Fruit fly (Drosophila melanogaster) whole organism, embryonic: ENCODE measurements around the gene CG1463.

Source experiments
- Atf6 ChIP-seq: fragments of 200-800 bp; sonication (Bioruptor generic); IDR thresholded peaks from 2 replicates; pipeline ENCODE4 v1.3.6; 2022; ENCODE audit warnings: missing biosample characterization, missing genetic modification characterization
- Blimp-1 ChIP-seq: fragments of 200-800 bp; sonication (Bioruptor generic); optimal IDR thresholded peaks from 3 replicates; lab custom pipeline; 2018; ENCODE audit warnings: missing biosample characterization, missing genetic modification characterization, mild to moderate bottlenecking, moderate library complexity, missing genetic modification reagents
- CG10959 ChIP-seq: fragments of 200-800 bp; sonication (Bioruptor generic); IDR thresholded peaks from 2 replicates; pipeline ENCODE4 v1.3.6; 2022; ENCODE audit warnings: missing biosample characterization, missing genetic modification characterization
- CG11085 ChIP-seq: fragments of 200-800 bp; sonication (Bioruptor generic); IDR thresholded peaks from 2 replicates; pipeline ENCODE4 v1.3.6; 2022; ENCODE audit warnings: missing biosample characterization, missing genetic modification characterization
- CG12299 ChIP-seq: fragments of 200-800 bp; sonication (Bioruptor generic); optimal IDR thresholded peaks from 2 replicates; lab custom pipeline; 2018; ENCODE audit warnings: missing biosample characterization, mild to moderate bottlenecking, missing genetic modification characterization
- CG15269 ChIP-seq: fragments of 200-800 bp; sonication (Bioruptor generic); optimal IDR thresholded peaks from 2 replicates; lab custom pipeline; 2018; ENCODE audit warnings: missing biosample characterization, mild to moderate bottlenecking, missing genetic modification characterization, moderate library complexity
- CG15696 ChIP-seq: fragments of 200-800 bp; sonication (Bioruptor generic); optimal IDR thresholded peaks from 2 replicates; lab custom pipeline; 2019; ENCODE audit warnings: missing biosample characterization, mild to moderate bottlenecking, missing genetic modification characterization, moderate library complexity
- CG16863 ChIP-seq: fragments of 200-800 bp; sonication (Bioruptor generic); optimal IDR thresholded peaks from 3 replicates; lab custom pipeline; 2016; ENCODE audit warnings: missing biosample characterization, missing genetic modification characterization
- CG18764 ChIP-seq: fragments of 200-800 bp; sonication (Bioruptor generic); optimal IDR thresholded peaks from 3 replicates; lab custom pipeline; 2016; ENCODE audit warnings: missing biosample characterization, missing genetic modification characterization
- CG30020 ChIP-seq: fragments of 200-800 bp; optimal IDR thresholded peaks from 2 replicates; lab custom pipeline; 2019; ENCODE audit warnings: missing biosample characterization, mild to moderate bottlenecking, missing genetic modification characterization, moderate library complexity
- CG4404 ChIP-seq: fragments of 200-800 bp; sonication (Bioruptor generic); IDR thresholded peaks from 2 replicates; pipeline ENCODE4 v1.3.6; 2022; ENCODE audit warnings: missing biosample characterization, missing genetic modification characterization
- CG4424 ChIP-seq: fragments of 200-800 bp; sonication (Bioruptor generic); optimal IDR thresholded peaks from 3 replicates; lab custom pipeline; 2016; ENCODE audit warnings: missing biosample characterization, missing genetic modification characterization
- CG6254 ChIP-seq: fragments of 200-800 bp; sonication (Bioruptor generic); optimal IDR thresholded peaks from 3 replicates; lab custom pipeline; 2017; ENCODE audit warnings: mild to moderate bottlenecking, missing biosample characterization, missing genetic modification reagents, missing genetic modification characterization
- CG7357 ChIP-seq: fragments of 200-800 bp; sonication (Bioruptor generic); IDR thresholded peaks from 3 replicates; pipeline ENCODE4 v1.3.6; 2022; ENCODE audit warnings: missing biosample characterization, missing genetic modification characterization
- CG8388 ChIP-seq: fragments of 200-800 bp; sonication (Bioruptor generic); optimal IDR thresholded peaks from 2 replicates; lab custom pipeline; 2019; ENCODE audit warnings: missing biosample characterization, mild to moderate bottlenecking, missing genetic modification characterization, moderate library complexity
- Chrac-16 ChIP-seq: fragments of 200-800 bp; sonication (Bioruptor generic); optimal IDR thresholded peaks from 3 replicates; lab custom pipeline; 2016; ENCODE audit warnings: missing biosample characterization, missing genetic modification characterization
- Dbx ChIP-seq: fragments of 200-800 bp; sonication (Bioruptor generic); IDR thresholded peaks from 3 replicates; pipeline ENCODE4 v1.3.6; 2022; ENCODE audit warnings: missing biosample characterization, missing genetic modification characterization
- Dip2 ChIP-seq: fragments of 200-800 bp; sonication (Bioruptor generic); IDR thresholded peaks from 2 replicates; pipeline ENCODE4 v1.3.6; 2022; ENCODE audit warnings: missing biosample characterization, missing genetic modification characterization
- E2f1 ChIP-seq: fragments of 200-800 bp; sonication (Bioruptor generic); IDR thresholded peaks from 2 replicates; pipeline ENCODE4 v1.3.6; 2022; ENCODE audit warnings: missing biosample characterization, missing genetic modification characterization
- Fer2 ChIP-seq: fragments of 200-800 bp; sonication (Bioruptor generic); optimal IDR thresholded peaks from 2 replicates; lab custom pipeline; 2018; ENCODE audit warnings: missing biosample characterization, mild to moderate bottlenecking, missing genetic modification characterization, moderate library complexity
- Fer3 ChIP-seq: fragments of 200-800 bp; sonication (Bioruptor generic); optimal IDR thresholded peaks from 2 replicates; lab custom pipeline; 2018; ENCODE audit warnings: missing biosample characterization, mild to moderate bottlenecking, missing genetic modification characterization, moderate library complexity
- HHEX ChIP-seq: fragments of 200-800 bp; sonication (Bioruptor generic); optimal IDR thresholded peaks from 3 replicates; lab custom pipeline; 2017; ENCODE audit warnings: missing biosample characterization, mild to moderate bottlenecking, missing genetic modification characterization, missing genetic modification reagents
- Hand ChIP-seq: fragments of 200-800 bp; sonication (Bioruptor generic); optimal IDR thresholded peaks from 2 replicates; lab custom pipeline; 2017; ENCODE audit warnings: mild to moderate bottlenecking, missing biosample characterization, missing genetic modification reagents, missing genetic modification characterization
- Hmr ChIP-seq: fragments of 200-800 bp; sonication (Bioruptor generic); optimal IDR thresholded peaks from 3 replicates; lab custom pipeline; 2017; ENCODE audit warnings: mild to moderate bottlenecking, missing biosample characterization, missing genetic modification reagents, missing genetic modification characterization
- Hr51 ChIP-seq, 2 experiments: fragments of 200-800 bp; sonication (Bioruptor generic); optimal IDR thresholded peaks; 2 replicates in 1 of 2; 3 replicates in 1 of 2; lab custom pipeline; 2016 to 2018; ENCODE audit warnings: missing biosample characterization in 2 of 2, missing genetic modification characterization in 2 of 2, mild to moderate bottlenecking in 1 of 2, moderate library complexity in 1 of 2
- Lhr ChIP-seq: fragments of 200-800 bp; sonication (Bioruptor generic); optimal IDR thresholded peaks from 3 replicates; lab custom pipeline; 2017; ENCODE audit warnings: mild to moderate bottlenecking, missing biosample characterization, missing genetic modification reagents, missing genetic modification characterization
- MESR4 ChIP-seq: fragments of 200-800 bp; sonication (Bioruptor generic); optimal IDR thresholded peaks from 2 replicates; lab custom pipeline; 2018; ENCODE audit warnings: missing biosample characterization, mild to moderate bottlenecking, missing genetic modification characterization, moderate library complexity
- Mes4 ChIP-seq: fragments of 200-800 bp; sonication (Bioruptor generic); optimal IDR thresholded peaks from 2 replicates; lab custom pipeline; 2016; ENCODE audit warnings: missing biosample characterization, missing genetic modification characterization
- Nf-YA ChIP-seq: fragments of 200-800 bp; sonication (Bioruptor generic); IDR thresholded peaks from 2 replicates; pipeline ENCODE4 v1.3.6; 2022; ENCODE audit warnings: missing biosample characterization, missing genetic modification characterization
- PHDP ChIP-seq: fragments of 200-800 bp; sonication (Bioruptor generic); optimal IDR thresholded peaks from 3 replicates; lab custom pipeline; 2018; ENCODE audit warnings: missing biosample characterization, mild to moderate bottlenecking, missing genetic modification characterization, moderate library complexity
- Ravus ChIP-seq: fragments of 200-800 bp; sonication (Bioruptor generic); IDR thresholded peaks from 2 replicates; pipeline ENCODE4 v1.3.6; 2022; ENCODE audit warnings: missing biosample characterization, missing genetic modification characterization
- Sin3A ChIP-seq: fragments of >200 bp; optimal IDR thresholded peaks from 2 replicates; lab custom pipeline; 2018
- YL-1 ChIP-seq: fragments of 200-800 bp; sonication (Bioruptor generic); optimal IDR thresholded peaks from 3 replicates; lab custom pipeline; 2017; ENCODE audit warnings: missing biosample characterization, mild to moderate bottlenecking, missing genetic modification characterization
- bowl ChIP-seq: fragments of 200-800 bp; sonication (Bioruptor generic); IDR thresholded peaks from 2 replicates; pipeline ENCODE4 v1.3.6; 2022; ENCODE audit warnings: missing biosample characterization, missing genetic modification characterization
- fd3F ChIP-seq: fragments of 200-800 bp; sonication (Bioruptor generic); optimal IDR thresholded peaks from 2 replicates; lab custom pipeline; 2018; ENCODE audit warnings: missing biosample characterization, mild to moderate bottlenecking, missing genetic modification characterization, moderate library complexity
- fd96Cb ChIP-seq: fragments of 200-800 bp; sonication (Bioruptor generic); optimal IDR thresholded peaks from 2 replicates; lab custom pipeline; 2018; ENCODE audit warnings: missing biosample characterization, mild to moderate bottlenecking, missing genetic modification characterization, moderate library complexity
- her ChIP-seq: fragments of 200-800 bp; sonication (Bioruptor generic); optimal IDR thresholded peaks from 2 replicates; lab custom pipeline; 2016; ENCODE audit warnings: missing biosample characterization, missing genetic modification characterization
- hth ChIP-seq: fragments of >200 bp; optimal IDR thresholded peaks from 2 replicates; lab custom pipeline; 2017; ENCODE audit warnings: inconsistent platforms
- insv ChIP-seq, 2 experiments: fragments of 200-800 bp; sonication (Bioruptor generic); optimal IDR thresholded peaks; 3 replicates each; lab custom pipeline; 2016 to 2018; ENCODE audit warnings: missing biosample characterization in 2 of 2, missing genetic modification characterization in 2 of 2
- jing ChIP-seq: fragments of 200-800 bp; sonication (Bioruptor generic); optimal IDR thresholded peaks from 2 replicates; lab custom pipeline; 2018; ENCODE audit warnings: missing biosample characterization, mild to moderate bottlenecking, missing genetic modification characterization
- kni ChIP-seq: fragments of 200-800 bp; sonication (Bioruptor generic); optimal IDR thresholded peaks from 3 replicates; lab custom pipeline; 2017; ENCODE audit warnings: mild to moderate bottlenecking, missing biosample characterization, missing genetic modification reagents, missing genetic modification characterization
- lab ChIP-seq: fragments of 200-800 bp; sonication (Bioruptor generic); optimal IDR thresholded peaks from 3 replicates; lab custom pipeline; 2017; ENCODE audit warnings: missing biosample characterization, missing genetic modification characterization, mild to moderate bottlenecking, moderate library complexity, missing genetic modification reagents
- mld ChIP-seq: fragments of 200-800 bp; sonication (Bioruptor generic); IDR thresholded peaks from 3 replicates; pipeline ENCODE4 v1.3.6; 2022; ENCODE audit warnings: missing biosample characterization, missing genetic modification characterization; ENCODE audit not compliant: partially characterized antibody
- pfk ChIP-seq: fragments of 200-800 bp; sonication (Bioruptor generic); optimal IDR thresholded peaks from 2 replicates; lab custom pipeline; 2018; ENCODE audit warnings: missing biosample characterization, mild to moderate bottlenecking, missing genetic modification characterization, moderate library complexity
- sisA ChIP-seq: fragments of 200-800 bp; sonication (Bioruptor generic); IDR thresholded peaks from 2 replicates; pipeline ENCODE4 v1.3.6; 2022; ENCODE audit warnings: missing biosample characterization, missing genetic modification characterization
- ssp ChIP-seq: fragments of 200-800 bp; sonication (Bioruptor generic); IDR thresholded peaks from 2 replicates; pipeline ENCODE4 v1.3.6; 2022; ENCODE audit warnings: missing biosample characterization, missing genetic modification characterization
- sug ChIP-seq: fragments of 200-800 bp; optimal IDR thresholded peaks from 2 replicates; lab custom pipeline; 2019; ENCODE audit warnings: missing biosample characterization, mild to moderate bottlenecking, missing genetic modification characterization, moderate library complexity
- tll ChIP-seq, 2 experiments: fragments of 200-800 bp in 1 of 2; fragments of >200 bp in 1 of 2; sonication (Bioruptor generic) in 1 of 2; optimal IDR thresholded peaks; 2 replicates each; lab custom pipeline; 2017 to 2019; ENCODE audit warnings: missing biosample characterization in 2 of 2, missing genetic modification characterization in 2 of 2, mild to moderate bottlenecking in 1 of 2, moderate library complexity in 1 of 2
- trem ChIP-seq: fragments of 200-800 bp; optimal IDR thresholded peaks from 3 replicates; lab custom pipeline; 2019; ENCODE audit warnings: missing biosample characterization, mild to moderate bottlenecking, missing genetic modification characterization, moderate library complexity
- wek ChIP-seq: fragments of 200-800 bp; sonication (Bioruptor generic); optimal IDR thresholded peaks from 3 replicates; lab custom pipeline; 2018; ENCODE audit warnings: missing biosample characterization, mild to moderate bottlenecking, missing genetic modification characterization, moderate library complexity

Gene CG1463

DNA sequence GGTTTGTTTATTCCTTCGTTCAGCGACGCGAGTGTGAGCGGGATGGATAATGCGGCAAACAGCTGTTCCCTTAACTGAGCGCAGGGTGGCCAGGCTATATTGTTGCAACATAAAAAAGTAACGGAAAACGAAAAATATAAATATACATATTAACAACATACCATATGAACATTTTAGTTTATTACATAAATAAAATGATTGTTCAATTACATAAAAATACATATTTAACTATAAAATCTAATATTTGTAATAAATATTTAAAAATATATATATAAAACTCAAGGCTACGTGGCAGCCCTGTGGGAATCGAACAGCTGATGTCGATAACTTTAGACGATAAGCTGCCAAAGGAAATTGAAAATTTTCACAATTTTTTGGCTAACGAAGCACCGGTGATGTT is 18.1 kb upstream of the CG1463 start, which contains the start of the genes Aven and CG2540 (continued):
- TF ChIP-seq Dbx (GFP tag; lab: Robert Waterston, UW) (peak; percentile 71; the same call in 2 of the 3 replicates), Atf6 (GFP tag; lab: Robert Waterston, UW) (peak; percentile 32; the same call in 1 of the 2 replicates), CG7357 (no peak), Lhr (GFP tag; lab: Kevin White, UChicago) (peak; percentile 28), MESR4 (GFP tag; lab: Kevin White, UChicago) (no peak), fd96Cb (peak; percentile 70), jing (no peak), PHDP (tag; lab: Kevin White, UChicago) (peak; percentile 88), hth (lab: Kevin White, UChicago) (no peak), CG4404 (GFP tag; lab: Robert Waterston, UW) (peak; percentile 45; the same call in 1 of the 2 replicates), CG15696 (tag; lab: Kevin White, UChicago) (peak; percentile 89), fd3F (GFP tag; lab: Kevin White, UChicago) (peak; percentile 75), trem (peak; percentile 91), sisA (peak; percentile 54; the same call in 1 of the 2 replicates), Hand (GFP tag; lab: Kevin White, UChicago) (peak; percentile 80), YL-1 (GFP tag; lab: Kevin White, UChicago) (peak; percentile 61), Dip2 (GFP tag; lab: Robert Waterston, UW) (no peak), Sin3A (no peak), sug (tag; lab: Kevin White, UChicago) (peak; percentile 90), her (GFP tag; lab: Kevin White, UChicago) (no peak), CG15269 (tag; lab: Kevin White, UChicago) (peak; percentile 88), Nf-YA (GFP tag; lab: Robert Waterston, UW) (no peak), insv (GFP tag; optimal IDR thresholded peaks at IDR 0.05; lab: Kevin White, UChicago) (peak in 1 of 2 experiments; percentile 72), Ravus (GFP tag; lab: Robert Waterston, UW) (peak; percentile 10; the same call in 1 of the 2 replicates), tll (GFP tag; optimal IDR thresholded peaks at IDR 0.05; lab: Kevin White, UChicago) (peak in 1 of 2 experiments; percentile 28), lab (GFP tag; lab: Kevin White, UChicago) (peak; percentile 91), CG30020 (tag; lab: Kevin White, UChicago) (peak; percentile 71), mld (no peak), CG18764 (peak; percentile 55), Chrac-16 (peak; percentile 56), Mes4 (no peak), CG6254 (GFP tag; lab: Kevin White, UChicago) (peak; percentile 72), pfk (GFP tag; lab: Kevin White, UChicago) (no peak), CG11085 (GFP tag; lab: Robert Waterston, UW) (peak; percentile 74), Fer3 (peak; percentile 83), kni (GFP tag; lab: Kevin White, UChicago) (peak; percentile 6), CG8388 (peak; percentile 80), CG10959 (GFP tag; lab: Robert Waterston, UW) (peak; percentile 31; the same call in 1 of the 2 replicates), HHEX (peak; percentile 83), wek (no peak), Fer2 (peak; percentile 79), Blimp-1 (GFP tag; lab: Kevin White, UChicago) (peak; percentile 81), CG12299 (tag; lab: Kevin White, UChicago) (peak; percentile 80), bowl (GFP tag; lab: Robert Waterston, UW) (no peak), CG4424 (GFP tag; lab: Kevin White, UChicago) (peak; percentile 72), CG16863 (GFP tag; lab: Kevin White, UChicago) (no peak), E2f1 (GFP tag; lab: Robert Waterston, UW) (peak; percentile 69), Hmr (peak; percentile 87), Hr51 (GFP tag; optimal IDR thresholded peaks at IDR 0.05; lab: Kevin White, UChicago) (peak; percentile 2 to 89), ssp (GFP tag; lab: Robert Waterston, UW) (peak; percentile 45; the same call in 1 of the 2 replicates)
